Worm (Caenorhabditis elegans) whole organism, midembryonic: ENCODE data around the gene gpn-1.

Experiments used
- flt-1 ChIP-seq: fragments of 200-800 bp; sonication (Bioruptor generic); IDR thresholded peaks from 2 replicates; pipeline ENCODE4 v1.3.6; 2022; ENCODE audit warnings: missing genetic modification characterization, missing compliant biosample characterization
- med-1 ChIP-seq: sonication (generic microtip); optimal IDR thresholded peaks from 2 replicates; lab custom pipeline; 2017; ENCODE audit warnings: missing genetic modification characterization, mild to moderate bottlenecking, missing compliant biosample characterization, antibody characterized with exemption, missing genetic modification reagents; ENCODE audit not compliant: insufficient read depth
- ref-1 ChIP-seq: fragments of 200-800 bp; sonication (Bioruptor generic); conservative IDR thresholded peaks from 2 replicates; pipeline ENCODE4 v1.3.6; 2022; ENCODE audit warnings: missing genetic modification reagents, missing genetic modification characterization, missing compliant biosample characterization

- no peak for TF ChIP-seq med-1 (GFP tag; lab: Kevin White, UChicago)
- TF ChIP-seq flt-1 (GFP tag; lab: Robert Waterston, UW): no peak
- no peak for TF ChIP-seq ref-1 (GFP tag; lab: Robert Waterston, UW)
Observed at ce11 chrX:15641380-15641779, 40.1 kb upstream of the gpn-1 start.
